Fruit fly (Drosophila melanogaster): ENCODE results near the gene pelo.

pelo gene

DNA sequence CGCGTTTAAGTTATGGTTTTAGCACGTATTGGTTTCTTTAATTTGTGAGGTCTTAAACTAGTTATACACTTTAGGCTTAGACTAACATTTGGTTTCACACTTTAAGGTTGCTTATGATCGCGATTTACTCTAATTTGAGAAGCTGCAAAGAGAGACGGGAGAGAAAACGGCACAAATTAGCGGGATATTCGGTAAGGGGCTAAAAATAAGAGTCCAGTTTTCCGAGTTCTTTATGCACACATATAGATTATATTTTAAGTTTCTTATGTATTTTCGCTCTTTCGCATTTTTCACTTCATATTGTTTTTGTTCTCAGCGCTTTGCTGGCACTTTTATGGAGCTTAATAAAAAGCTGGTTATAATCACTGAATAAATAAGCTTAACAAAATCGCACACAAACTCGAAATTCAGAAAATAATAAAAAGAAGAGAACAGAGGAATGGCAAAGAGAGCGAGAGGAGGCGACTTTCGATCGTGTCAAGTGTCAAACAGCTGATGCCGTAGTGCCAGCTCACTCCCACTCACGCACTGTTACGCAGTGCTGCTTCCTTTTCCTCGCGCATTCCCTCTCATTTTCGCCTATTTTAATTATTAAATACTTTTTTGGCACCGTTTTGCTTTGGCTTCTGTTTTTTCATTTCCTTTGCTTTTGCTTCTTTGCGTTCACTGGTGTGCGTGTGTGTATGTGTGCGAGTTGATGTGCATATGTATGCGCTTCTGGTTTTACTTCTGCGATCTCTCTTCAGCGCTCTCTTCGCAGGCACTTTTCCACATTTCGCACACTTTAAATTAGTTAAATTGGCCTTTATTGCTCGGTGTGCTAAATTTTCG lies 2.3 kb upstream of the pelo start (continued):
- 0 out of 2 replicates have a peak, but pooled peaks have one; percentile 22 for TF ChIP-seq chm (GFP tag; IDR thresholded peaks at IDR 0.05)
- TF ChIP-seq CG4328 (GFP tag; optimal IDR thresholded peaks at IDR 0.05), result no peak
- TF ChIP-seq CG17568 (GFP tag; optimal IDR thresholded peaks at IDR 0.05), result peak; percentile 17
- no peak for TF ChIP-seq z (GFP tag; IDR thresholded peaks at IDR 0.05)
- peak; percentile 32 for TF ChIP-seq CG10543 (GFP tag; optimal IDR thresholded peaks at IDR 0.05)
- peak; percentile 41 for TF ChIP-seq CG3281 (GFP tag; optimal IDR thresholded peaks at IDR 0.05)
- TF ChIP-seq D (optimal IDR thresholded peaks at IDR 0.05), result no peak
- TF ChIP-seq D (GFP tag; optimal IDR thresholded peaks at IDR 0.05), result no peak
- no peak for TF ChIP-seq dati (GFP tag; IDR thresholded peaks at IDR 0.05)
- no peak for TF ChIP-seq dmrt11E (tag; optimal IDR thresholded peaks at IDR 0.05)
- TF ChIP-seq PHDP (tag; optimal IDR thresholded peaks at IDR 0.05), result peak; percentile 13
- no peak for TF ChIP-seq CG18764 (GFP tag; optimal IDR thresholded peaks at IDR 0.05)
- TF ChIP-seq Med (GFP tag), result peak; percentile 82
- peak; percentile 21 for TF ChIP-seq CG13894 (tag; optimal IDR thresholded peaks at IDR 0.05)
- TF ChIP-seq Trl (optimal IDR thresholded peaks at IDR 0.05), result peak; percentile 25 to 76
- no peak for TF ChIP-seq Trl (GFP tag; optimal IDR thresholded peaks at IDR 0.05)
- no peak for TF ChIP-seq vfl (GFP tag; optimal IDR thresholded peaks at IDR 0.05)
- TF ChIP-seq gem (tag; optimal IDR thresholded peaks at IDR 0.05), result no peak
- no peak for TF ChIP-seq CG31441 (GFP tag; IDR thresholded peaks at IDR 0.05)
- no peak for TF ChIP-seq Stat92E (GFP tag; optimal IDR thresholded peaks at IDR 0.05)
- no peak for TF ChIP-seq al (GFP tag; IDR thresholded peaks at IDR 0.05)
- no peak for TF ChIP-seq hkb (optimal IDR thresholded peaks at IDR 0.05)
- TF ChIP-seq hkb (GFP tag; IDR thresholded peaks at IDR 0.05), result peak; percentile 18; the same call in 1 of the 2 replicates
- TF ChIP-seq CG7556 (GFP tag; optimal IDR thresholded peaks at IDR 0.05), result peak; percentile 1
- peak; percentile 39 for TF ChIP-seq lbe (GFP tag; optimal IDR thresholded peaks at IDR 0.05)
- no peak for TF ChIP-seq CG12104 (GFP tag; optimal IDR thresholded peaks at IDR 0.05)
- no peak for TF ChIP-seq Six4 (GFP tag; optimal IDR thresholded peaks at IDR 0.05)
- TF ChIP-seq Atf6 (GFP tag; IDR thresholded peaks at IDR 0.05), result peak; percentile 8; the same call in 1 of the 2 replicates
- TF ChIP-seq HmgZ (tag; optimal IDR thresholded peaks at IDR 0.05), result peak; percentile 30
- TF ChIP-seq Hmr (GFP tag; optimal IDR thresholded peaks at IDR 0.05), result peak; percentile 30
- no peak for TF ChIP-seq dpn (GFP tag; optimal IDR thresholded peaks at IDR 0.05)
- TF ChIP-seq CG2199 (GFP tag; IDR thresholded peaks at IDR 0.05), result no peak
- no peak for TF ChIP-seq CG4820 (GFP tag; optimal IDR thresholded peaks at IDR 0.05)
- no peak; the same call in 1 of the 2 replicates for TF ChIP-seq sob (GFP tag; IDR thresholded peaks at IDR 0.05)
- peak in 1 of 3 experiments; percentile 29 for TF ChIP-seq lola (GFP tag; optimal IDR thresholded peaks at IDR 0.05)
- peak; percentile 22 for TF ChIP-seq caup (GFP tag; optimal IDR thresholded peaks at IDR 0.05; ENCODE audit: severe bottlenecking)
- TF ChIP-seq psq (GFP tag; optimal IDR thresholded peaks at IDR 0.05), result peak; percentile 69
- peak; percentile 40 for TF ChIP-seq gro (GFP tag; optimal IDR thresholded peaks at IDR 0.05)
- no peak for TF ChIP-seq Pdp1 (GFP tag; optimal IDR thresholded peaks at IDR 0.05)
- TF ChIP-seq p53 (GFP tag; optimal IDR thresholded peaks at IDR 0.05), result no peak
- no peak for TF ChIP-seq lov (optimal IDR thresholded peaks at IDR 0.05)
- 0 out of 3 replicates have a peak, but pooled peaks have one; percentile 60 for TF ChIP-seq lov (GFP tag; IDR thresholded peaks at IDR 0.05)
- TF ChIP-seq CG15514 (GFP tag; optimal IDR thresholded peaks at IDR 0.05), result peak; percentile 26
- TF ChIP-seq corto (GFP tag; optimal IDR thresholded peaks at IDR 0.05), result peak; percentile 74
- TF ChIP-seq CG11085 (GFP tag; IDR thresholded peaks at IDR 0.05), result no peak
- TF ChIP-seq twi (tag; optimal IDR thresholded peaks at IDR 0.05), result no peak
- no peak for TF ChIP-seq Dp (GFP tag; optimal IDR thresholded peaks at IDR 0.05)
- TF ChIP-seq CG13296 (GFP tag; optimal IDR thresholded peaks at IDR 0.05), result peak; percentile 26
- TF ChIP-seq CG16815 (GFP tag; optimal IDR thresholded peaks at IDR 0.05), result no peak
